Worm (Caenorhabditis elegans) whole organism, young adult: ENCODE results near the gene faah-3.

Experiments used
- K12H6.12 ChIP-seq: fragments of 200-800 bp; sonication (Bioruptor generic); optimal IDR thresholded peaks from 2 replicates; lab custom pipeline; 2018; ENCODE audit warnings: mild to moderate bottlenecking, missing genetic modification characterization, missing compliant biosample characterization
- attf-5 ChIP-seq: fragments of 200-800 bp; sonication (Bioruptor generic); optimal IDR thresholded peaks from 2 replicates; lab custom pipeline; 2018; ENCODE audit warnings: mild to moderate bottlenecking, missing genetic modification characterization, missing compliant biosample characterization
- attf-6 ChIP-seq: fragments of 200-800 bp; sonication (Bioruptor generic); IDR thresholded peaks from 2 replicates; pipeline ENCODE4 v1.3.6; 2022; ENCODE audit warnings: missing genetic modification reagents, missing genetic modification characterization, missing compliant biosample characterization
- hlh-12 ChIP-seq: sonication (generic microtip); optimal IDR thresholded peaks from 2 replicates; lab custom pipeline; 2016; ENCODE audit warnings: missing genetic modification characterization, missing compliant biosample characterization
- lin-35 ChIP-seq, 3 experiments: fragments of 150-350 bp in 2 of 3; sonication (generic microtip) in 1 of 3; optimal IDR thresholded peaks; 2 replicates each; lab custom pipeline; 2014 to 2018; ENCODE audit warnings: missing biosample characterization in 3 of 3, missing genetic modification characterization in 3 of 3, missing genetic modification reagents in 3 of 3
- pbrm-1 ChIP-seq: fragments of 200-800 bp; sonication (Bioruptor generic); IDR thresholded peaks from 2 replicates; pipeline ENCODE4 v1.3.6; 2022; ENCODE audit warnings: missing genetic modification reagents, missing genetic modification characterization, missing compliant biosample characterization
- snpc-1.1 ChIP-seq: sonication (generic microtip); optimal IDR thresholded peaks from 2 replicates; lab custom pipeline; 2017; ENCODE audit warnings: missing genetic modification characterization, mild to moderate bottlenecking, missing compliant biosample characterization, antibody characterized with exemption, moderate library complexity, missing genotype, missing genetic modification reagents; ENCODE audit not compliant: insufficient read depth
- somi-1 ChIP-seq: fragments of 200-800 bp; sonication (Bioruptor generic); optimal IDR thresholded peaks from 2 replicates; lab custom pipeline; 2018; ENCODE audit warnings: mild to moderate bottlenecking, missing genetic modification characterization, missing compliant biosample characterization
- unc-62 ChIP-seq: fragments of 150-350 bp; optimal IDR thresholded peaks from 2 replicates; lab custom pipeline; 2014; ENCODE audit warnings: missing biosample characterization, missing genetic modification reagents, missing genetic modification characterization

ce11 chrIV:972401-972800 is 26.9 kb upstream of the faah-3 start:
- TF ChIP-seq K12H6.12 (tag; lab: Kevin White, UChicago) (no peak), somi-1 (GFP tag; lab: Kevin White, UChicago) (no peak), snpc-1.1 (tag; lab: Kevin White, UChicago) (no peak), lin-35 (GFP tag; optimal IDR thresholded peaks at IDR 0.05; lab: Kevin White, UChicago) (no peak), hlh-12 (tag; lab: Kevin White, UChicago) (no peak), pbrm-1 (GFP tag; lab: Robert Waterston, UW) (no peak), unc-62 (no peak), attf-5 (GFP tag; lab: Kevin White, UChicago) (no peak), attf-6 (GFP tag; lab: Robert Waterston, UW) (no peak)
